Worm (Caenorhabditis elegans): ENCODE results near the gene srh-218.

ce11 chrV:15444188-15444587, 49.6 kb upstream of the srh-218 start, which contains the start of gene T26H5.11:
- TF ChIP-seq fos-1 (tag; optimal IDR thresholded peaks at IDR 0.05) (no peak), mab-5 (tag; optimal IDR thresholded peaks at IDR 0.05) (no peak), elt-1 (tag; optimal IDR thresholded peaks at IDR 0.05) (no peak), unc-62 (GFP tag; optimal IDR thresholded peaks at IDR 0.05) (no peak), elt-3 (tag; optimal IDR thresholded peaks at IDR 0.05) (no peak), nhr-77 (tag; optimal IDR thresholded peaks at IDR 0.05) (no peak), ceh-16 (tag; optimal IDR thresholded peaks at IDR 0.05) (no peak), lin-13 (GFP tag; optimal IDR thresholded peaks at IDR 0.05) (no peak), snpc-4 (tag; optimal IDR thresholded peaks at IDR 0.05) (no peak), nhr-237 (tag; optimal IDR thresholded peaks at IDR 0.05) (no peak), ztf-4 (tag; optimal IDR thresholded peaks at IDR 0.05) (no peak), unc-39 (tag; optimal IDR thresholded peaks at IDR 0.05) (no peak)
